Worm (Caenorhabditis elegans) whole organism, L2 larva: ENCODE measurements around the gene pms-2.

Experiments used
- R02D3.7 ChIP-seq: fragments of 150-350 bp; optimal IDR thresholded peaks from 2 replicates; lab custom pipeline; 2014; ENCODE audit warnings: missing biosample characterization, missing genetic modification characterization
- ZK546.5 ChIP-seq: sonication (generic microtip); optimal IDR thresholded peaks from 2 replicates; lab custom pipeline; 2017; ENCODE audit warnings: missing biosample characterization, missing genetic modification characterization
- ceh-82 ChIP-seq: fragments of 150-350 bp; optimal IDR thresholded peaks from 2 replicates; lab custom pipeline; 2014; ENCODE audit warnings: missing biosample characterization, missing genetic modification characterization
- fos-1 ChIP-seq: fragments of 150-350 bp; optimal IDR thresholded peaks from 2 replicates; lab custom pipeline; 2014; ENCODE audit warnings: missing biosample characterization, missing genetic modification characterization
- lin-39 ChIP-seq: fragments of 150-350 bp; optimal IDR thresholded peaks from 2 replicates; lab custom pipeline; 2014; ENCODE audit warnings: missing biosample characterization, missing genetic modification reagents, missing genetic modification characterization
- nhr-11 ChIP-seq: fragments of 150-350 bp; optimal IDR thresholded peaks from 2 replicates; lab custom pipeline; 2014; ENCODE audit warnings: missing biosample characterization, missing genetic modification characterization
- nhr-12 ChIP-seq: fragments of 150-350 bp; optimal IDR thresholded peaks from 2 replicates; lab custom pipeline; 2014; ENCODE audit warnings: missing biosample characterization, missing genetic modification characterization
- nhr-6 ChIP-seq: fragments of 150-350 bp; optimal IDR thresholded peaks from 2 replicates; lab custom pipeline; 2014; ENCODE audit warnings: missing biosample characterization, missing genetic modification characterization
- unc-55 ChIP-seq: fragments of 150-350 bp; sonication (generic microtip); optimal IDR thresholded peaks from 3 replicates; lab custom pipeline; 2014; ENCODE audit warnings: missing biosample characterization, missing genetic modification reagents, missing genetic modification characterization
- unc-62 ChIP-seq: fragments of 150-350 bp; optimal IDR thresholded peaks from 2 replicates; lab custom pipeline; 2014; ENCODE audit warnings: missing biosample characterization, missing genetic modification reagents, missing genetic modification characterization

ce11 chrV:11616813-11617212 lies 46.4 kb upstream of the pms-2 start:
- TF ChIP-seq fos-1 (no peak), lin-39 (no peak), nhr-11 (no peak), nhr-6 (tag; lab: Kevin White, UChicago) (no peak), unc-62 (no peak), nhr-12 (tag; lab: Kevin White, UChicago) (no peak), R02D3.7 (tag; lab: Kevin White, UChicago) (no peak), ceh-82 (tag; lab: Kevin White, UChicago) (no peak), unc-55 (GFP tag; lab: Kevin White, UChicago) (no peak), ZK546.5 (tag; lab: Kevin White, UChicago) (no peak)
